Worm (Caenorhabditis elegans): Measurements from ENCODE around the gene F54C9.3.

Gene F54C9.3

DNA sequence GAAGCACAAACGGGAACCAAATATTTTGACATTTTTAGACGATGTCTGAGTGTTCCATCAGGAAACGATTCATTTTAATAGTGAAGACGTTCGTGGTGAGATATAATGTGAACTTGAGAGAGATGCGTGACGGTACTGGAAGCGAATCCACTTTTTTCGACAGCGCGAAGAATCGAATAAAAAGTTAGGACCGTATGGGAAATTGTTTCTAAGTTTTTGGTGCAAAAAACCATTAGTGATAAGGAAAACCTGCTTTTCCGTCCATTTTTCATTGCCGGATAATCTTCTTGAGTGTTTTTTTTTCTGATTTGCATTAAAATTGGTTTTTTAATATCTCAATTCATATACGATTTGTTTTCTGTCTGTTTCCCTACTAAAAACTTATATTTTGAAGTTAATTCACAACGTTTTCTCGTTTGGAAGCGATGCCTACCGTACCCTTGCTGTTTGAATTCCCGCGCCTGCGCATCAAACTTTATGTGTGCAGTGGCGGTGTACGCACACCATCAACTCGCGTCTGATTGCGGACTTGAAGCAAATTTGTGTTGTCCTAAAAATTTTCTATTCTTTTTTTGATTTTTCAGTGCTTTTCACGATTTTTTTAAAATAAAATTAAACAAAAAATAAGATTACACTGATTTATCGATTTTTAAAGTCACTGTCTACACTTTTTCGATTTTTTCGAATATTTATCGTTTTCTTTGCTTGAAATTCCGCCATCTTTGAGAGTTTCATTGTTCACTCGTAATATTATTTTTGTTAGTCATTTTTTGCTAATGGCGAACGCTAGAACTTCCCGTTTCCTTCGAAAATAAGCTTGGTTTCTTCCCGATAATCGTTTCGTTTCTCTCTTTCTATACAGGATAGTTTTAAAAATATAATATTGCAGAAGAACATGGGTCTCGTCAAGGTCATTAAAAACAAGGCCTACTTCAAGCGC, 2.7 kb upstream of the F54C9.3 start, which contains the start of the genes col-38 and rpl-5:
col-38 (minus strand) TSS at position 51 of the 940 bp plus-strand sequence.
rpl-5 (plus strand) TSS at position 890 of the 940 bp plus-strand sequence.
- TF ChIP-seq che-1 (tag; optimal IDR thresholded peaks at IDR 0.05), result peak; percentile 27
- peak; percentile 87 for TF ChIP-seq nfya-1 (tag; optimal IDR thresholded peaks at IDR 0.05)
- peak; percentile 71 for TF ChIP-seq rnt-1 (tag; optimal IDR thresholded peaks at IDR 0.05)
- TF ChIP-seq ttx-3 (tag; optimal IDR thresholded peaks at IDR 0.05), result peak; percentile 29
- TF ChIP-seq pros-1 (tag; optimal IDR thresholded peaks at IDR 0.05), result peak; percentile 10
- TF ChIP-seq pax-1 (tag; optimal IDR thresholded peaks at IDR 0.05), result peak; percentile 80
- TF ChIP-seq ceh-34 (tag; optimal IDR thresholded peaks at IDR 0.05), result peak; percentile 66
- peak; percentile 46 for TF ChIP-seq ets-4 (tag; optimal IDR thresholded peaks at IDR 0.05)
- TF ChIP-seq mec-3 (tag; optimal IDR thresholded peaks at IDR 0.05; ENCODE audit: borderline replicate concordance), result no peak
- 0 out of 2 replicates have a peak, but pooled peaks have one; percentile 17 for TF ChIP-seq unc-3 (GFP tag; conservative IDR thresholded peaks at IDR 0.05)
- TF ChIP-seq unc-3 (tag; optimal IDR thresholded peaks at IDR 0.05), result no peak
- peak; percentile 48 for TF ChIP-seq ref-2 (tag; optimal IDR thresholded peaks at IDR 0.05)
- peak; percentile 68 for TF ChIP-seq dve-1 (tag; optimal IDR thresholded peaks at IDR 0.05)
- TF ChIP-seq hlh-30 (tag; optimal IDR thresholded peaks at IDR 0.05; ENCODE audit: insufficient read depth), result peak; percentile 65
- peak; percentile 7 for TF ChIP-seq F13H6.1 (tag; optimal IDR thresholded peaks at IDR 0.05)
- no peak for TF ChIP-seq pag-3 (tag; optimal IDR thresholded peaks at IDR 0.05; ENCODE audit: borderline replicate concordance)
- TF ChIP-seq pha-2 (tag; optimal IDR thresholded peaks at IDR 0.05), result no peak
- no peak for TF ChIP-seq ahr-1 (tag; optimal IDR thresholded peaks at IDR 0.05)
- no peak for TF ChIP-seq C38D4.7 (GFP tag; optimal IDR thresholded peaks at IDR 0.05)
- TF ChIP-seq ceh-30 (tag; optimal IDR thresholded peaks at IDR 0.05), result peak; percentile 76
- TF ChIP-seq Y22D7AL.16 (tag; optimal IDR thresholded peaks at IDR 0.05), result peak; percentile 26
- no peak for TF ChIP-seq ceh-24 (tag; optimal IDR thresholded peaks at IDR 0.05)
- no peak for TF ChIP-seq syd-9 (tag; optimal IDR thresholded peaks at IDR 0.05)
- TF ChIP-seq unc-55 (GFP tag; optimal IDR thresholded peaks at IDR 0.05), result peak; percentile 56
- TF ChIP-seq nhr-232 (tag; optimal IDR thresholded peaks at IDR 0.05), result no peak
- TF ChIP-seq ceh-14 (tag; optimal IDR thresholded peaks at IDR 0.05), result no peak
- peak; percentile 48 for TF ChIP-seq C08G9.2 (tag; optimal IDR thresholded peaks at IDR 0.05)
- TF ChIP-seq npax-4 (tag; optimal IDR thresholded peaks at IDR 0.05), result no peak
- peak; percentile 65 for TF ChIP-seq tbx-2 (tag; optimal IDR thresholded peaks at IDR 0.05)
- peak; percentile 0 for TF ChIP-seq ceh-48 (tag; optimal IDR thresholded peaks at IDR 0.05)
- peak; percentile 74 for TF ChIP-seq ceh-31 (tag; optimal IDR thresholded peaks at IDR 0.05)
- TF ChIP-seq madf-2 (tag; optimal IDR thresholded peaks at IDR 0.05), result peak; percentile 29
- peak; percentile 77 for TF ChIP-seq ceh-18 (tag; optimal IDR thresholded peaks at IDR 0.05)
- TF ChIP-seq unc-42 (tag; optimal IDR thresholded peaks at IDR 0.05), result peak; percentile 67
- TF ChIP-seq elt-2 (tag; optimal IDR thresholded peaks at IDR 0.05), result peak; percentile 64

DNA sequence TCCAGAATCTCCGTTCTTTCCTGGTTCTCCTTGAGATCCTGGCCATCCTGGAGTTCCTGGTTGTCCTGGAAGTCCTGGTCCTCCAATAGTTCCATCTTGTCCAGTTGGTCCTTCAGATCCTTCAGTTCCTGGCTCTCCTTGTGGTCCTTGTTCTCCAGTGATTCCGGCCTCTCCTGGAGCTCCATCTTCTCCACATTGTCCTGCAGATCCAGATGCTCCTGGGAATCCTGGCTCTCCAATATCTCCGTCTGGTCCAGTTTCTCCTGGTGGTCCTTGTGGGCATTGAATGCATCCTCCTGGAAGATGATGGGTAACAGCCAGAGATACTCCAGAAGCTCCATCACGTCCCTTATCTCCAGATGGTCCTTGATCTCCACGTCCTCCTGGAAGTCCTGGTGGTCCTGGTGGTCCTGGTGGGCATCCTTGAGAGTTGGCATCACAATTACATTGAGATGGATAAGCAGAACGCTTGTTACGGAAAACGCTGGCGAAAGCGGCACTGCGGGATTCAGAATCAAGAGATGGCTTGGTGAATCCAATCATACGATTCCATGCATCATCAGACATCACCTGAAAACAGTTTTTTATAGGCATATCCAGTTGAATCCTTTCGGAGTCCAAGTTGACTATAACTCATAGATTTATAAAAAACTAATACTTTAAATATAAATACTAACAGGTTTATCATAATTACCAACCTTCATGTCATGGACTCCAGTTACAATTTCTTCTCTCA, 1.7 kb upstream of the F54C9.3 start:
- TF ChIP-seq hlh-6 (tag; optimal IDR thresholded peaks at IDR 0.05) (peak; percentile 60), ceh-48 (tag; optimal IDR thresholded peaks at IDR 0.05) (no peak)

DNA sequence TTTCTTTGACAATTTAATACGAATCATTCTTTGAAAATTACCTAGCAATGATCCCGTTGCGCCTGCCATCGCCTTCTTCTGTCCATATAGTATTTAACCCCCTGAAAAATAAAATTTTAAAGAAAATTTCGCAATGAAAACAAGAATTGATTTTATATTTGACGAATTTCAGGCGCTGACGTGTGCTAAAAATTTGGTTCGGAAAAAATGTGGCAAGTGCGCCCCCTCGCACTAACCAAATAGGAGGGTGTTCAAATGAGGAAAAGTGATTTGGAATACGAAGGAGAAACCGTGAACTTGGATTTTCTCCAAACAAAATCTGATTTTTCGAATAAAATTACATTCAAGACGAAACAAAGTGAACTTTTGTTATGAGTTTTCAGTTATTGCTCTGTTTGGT, 617 bp downstream of the F54C9.3 start, which contains the start of gene stc-1:
stc-1 (minus strand) TSS at position 101 of the 400 bp plus-strand sequence.
- TF ChIP-seq ceh-24 (tag; optimal IDR thresholded peaks at IDR 0.05) (no peak), lim-6 (tag; optimal IDR thresholded peaks at IDR 0.05) (no peak), elt-2 (tag; optimal IDR thresholded peaks at IDR 0.05) (peak; percentile 3)
